Fruit fly (Drosophila melanogaster) whole organism, embryonic: Measurements from ENCODE around the gene Cpr92A.

Experiments
- Atf6 ChIP-seq: fragments of 200-800 bp; sonication (Bioruptor generic); IDR thresholded peaks from 2 replicates; pipeline ENCODE4 v1.3.6; 2022; ENCODE audit warnings: missing biosample characterization, missing genetic modification characterization
- B-H1 ChIP-seq: fragments of 200-800 bp; sonication (Bioruptor generic); IDR thresholded peaks from 3 replicates; pipeline ENCODE4 v1.3.6; 2022; ENCODE audit warnings: missing biosample characterization, missing genetic modification characterization
- C15 ChIP-seq: fragments of 200-800 bp; sonication (Bioruptor generic); IDR thresholded peaks from 3 replicates; pipeline ENCODE4 v1.3.6; 2022; ENCODE audit warnings: missing biosample characterization, missing genetic modification characterization
- CG12219 ChIP-seq: fragments of 200-800 bp; sonication (Bioruptor generic); optimal IDR thresholded peaks from 3 replicates; lab custom pipeline; 2018; ENCODE audit warnings: missing biosample characterization, mild to moderate bottlenecking, missing genetic modification characterization
- CG12769 ChIP-seq: fragments of 200-800 bp; sonication (Bioruptor generic); optimal IDR thresholded peaks from 2 replicates; lab custom pipeline; 2019; ENCODE audit warnings: missing biosample characterization, mild to moderate bottlenecking, missing genetic modification characterization, moderate library complexity
- CG13287 ChIP-seq: fragments of 200-800 bp; sonication (Bioruptor generic); IDR thresholded peaks from 2 replicates; pipeline ENCODE4 v1.3.6; 2022; ENCODE audit warnings: missing biosample characterization, missing genetic modification characterization; ENCODE audit not compliant: partially characterized antibody
- CG14441 ChIP-seq: fragments of 200-800 bp; sonication (Bioruptor generic); IDR thresholded peaks from 2 replicates; pipeline ENCODE4 v1.3.6; 2022; ENCODE audit warnings: missing biosample characterization, missing genetic modification characterization
- CG15696 ChIP-seq: fragments of 200-800 bp; sonication (Bioruptor generic); optimal IDR thresholded peaks from 2 replicates; lab custom pipeline; 2019; ENCODE audit warnings: missing biosample characterization, mild to moderate bottlenecking, missing genetic modification characterization, moderate library complexity
- CG18619 ChIP-seq: fragments of 200-800 bp; sonication (Bioruptor generic); optimal IDR thresholded peaks from 3 replicates; lab custom pipeline; 2017; ENCODE audit warnings: missing biosample characterization, mild to moderate bottlenecking, missing genetic modification characterization
- CG30403 ChIP-seq: fragments of 200-800 bp; sonication (Bioruptor generic); optimal IDR thresholded peaks from 3 replicates; lab custom pipeline; 2016; ENCODE audit warnings: missing biosample characterization, missing genetic modification characterization
- CG32532 ChIP-seq: fragments of 200-800 bp; sonication (Bioruptor generic); IDR thresholded peaks from 2 replicates; pipeline ENCODE4 v1.3.6; 2022; ENCODE audit warnings: missing biosample characterization, missing genetic modification characterization
- CG4282 ChIP-seq: fragments of 200-800 bp; sonication (Bioruptor generic); optimal IDR thresholded peaks from 2 replicates; lab custom pipeline; 2016; ENCODE audit warnings: missing biosample characterization, missing genetic modification characterization
- CG4404 ChIP-seq: fragments of 200-800 bp; sonication (Bioruptor generic); IDR thresholded peaks from 2 replicates; pipeline ENCODE4 v1.3.6; 2022; ENCODE audit warnings: missing biosample characterization, missing genetic modification characterization
- CG6854 ChIP-seq: fragments of 200-800 bp; sonication (Bioruptor generic); optimal IDR thresholded peaks from 3 replicates; lab custom pipeline; 2017; ENCODE audit warnings: missing biosample characterization, mild to moderate bottlenecking, missing genetic modification characterization
- CG8478 ChIP-seq: fragments of >200 bp; optimal IDR thresholded peaks from 2 replicates; lab custom pipeline; 2018
- CG9437 ChIP-seq: fragments of 200-800 bp; sonication (Bioruptor generic); optimal IDR thresholded peaks from 2 replicates; lab custom pipeline; 2018; ENCODE audit warnings: missing biosample characterization, mild to moderate bottlenecking, missing genetic modification characterization
- CHES-1-like ChIP-seq: fragments of 200-800 bp; sonication (Bioruptor generic); optimal IDR thresholded peaks from 2 replicates; lab custom pipeline; 2016; ENCODE audit warnings: missing biosample characterization, missing genetic modification characterization
- CTCF ChIP-seq: fragments of 200-800 bp; sonication (Bioruptor generic); optimal IDR thresholded peaks from 2 replicates; lab custom pipeline; 2017; ENCODE audit warnings: missing biosample characterization, mild to moderate bottlenecking, missing genetic modification characterization, moderate library complexity
- ERR ChIP-seq: fragments of 200-800 bp; sonication (Bioruptor generic); optimal IDR thresholded peaks from 2 replicates; lab custom pipeline; 2016; ENCODE audit warnings: missing biosample characterization, missing genetic modification characterization
- H2.0 ChIP-seq: fragments of 200-800 bp; sonication (Bioruptor generic); IDR thresholded peaks from 2 replicates; pipeline ENCODE4 v1.3.6; 2022; ENCODE audit warnings: missing biosample characterization, missing genetic modification characterization
- Hr51 ChIP-seq, 2 experiments: fragments of 200-800 bp; sonication (Bioruptor generic); optimal IDR thresholded peaks; 2 replicates in 1 of 2; 3 replicates in 1 of 2; lab custom pipeline; 2016 to 2018; ENCODE audit warnings: missing biosample characterization in 2 of 2, missing genetic modification characterization in 2 of 2, mild to moderate bottlenecking in 1 of 2, moderate library complexity in 1 of 2
- PHDP ChIP-seq: fragments of 200-800 bp; sonication (Bioruptor generic); optimal IDR thresholded peaks from 3 replicates; lab custom pipeline; 2018; ENCODE audit warnings: missing biosample characterization, mild to moderate bottlenecking, missing genetic modification characterization, moderate library complexity
- Pdp1 ChIP-seq, 2 experiments: fragments of 200-800 bp; sonication (Bioruptor generic); optimal IDR thresholded peaks; 3 replicates each; lab custom pipeline; 2016; ENCODE audit warnings: missing biosample characterization in 2 of 2, missing genetic modification characterization in 2 of 2, mild to moderate bottlenecking in 1 of 2, moderate library complexity in 1 of 2
- Six4 ChIP-seq: fragments of 200-800 bp; sonication (Bioruptor generic); optimal IDR thresholded peaks from 2 replicates; lab custom pipeline; 2016; ENCODE audit warnings: missing biosample characterization, missing genetic modification characterization
- TFAM ChIP-seq: fragments of 200-800 bp; sonication (Bioruptor generic); optimal IDR thresholded peaks from 2 replicates; lab custom pipeline; 2017; ENCODE audit warnings: missing biosample characterization, missing genetic modification characterization, inconsistent platforms
- ara ChIP-seq: fragments of 200-800 bp; sonication (Bioruptor generic); IDR thresholded peaks from 2 replicates; pipeline ENCODE4 v1.3.6; 2022; ENCODE audit warnings: missing biosample characterization, missing genetic modification characterization
- bsh ChIP-seq, 2 experiments: fragments of 200-800 bp; sonication (Bioruptor generic); optimal IDR thresholded peaks; 2 replicates each; lab custom pipeline; 2017 to 2018; ENCODE audit warnings: mild to moderate bottlenecking in 2 of 2, missing biosample characterization in 2 of 2, missing genetic modification characterization in 2 of 2, moderate library complexity in 1 of 2
- chn ChIP-seq: fragments of 200-800 bp; sonication (Bioruptor generic); optimal IDR thresholded peaks from 2 replicates; lab custom pipeline; 2016; ENCODE audit warnings: missing biosample characterization, missing genetic modification characterization
- dan ChIP-seq: fragments of 200-800 bp; sonication (Bioruptor generic); IDR thresholded peaks from 2 replicates; pipeline ENCODE4 v1.3.6; 2022; ENCODE audit warnings: missing biosample characterization, missing genetic modification characterization
- dpn ChIP-seq, 2 experiments: fragments of 200-800 bp; sonication (Bioruptor generic); optimal IDR thresholded peaks; 3 replicates each; lab custom pipeline; 2016; ENCODE audit warnings: missing biosample characterization in 2 of 2, missing genetic modification characterization in 2 of 2
- eve ChIP-seq, 2 experiments: fragments of >200 bp; optimal IDR thresholded peaks; 2 replicates each; lab custom pipeline; 2017; ENCODE audit warnings: missing biosample characterization in 2 of 2, missing genetic modification characterization in 2 of 2
- exex ChIP-seq: fragments of 200-800 bp; sonication (Bioruptor generic); optimal IDR thresholded peaks from 4 replicates; lab custom pipeline; 2018; ENCODE audit warnings: missing biosample characterization, mild to moderate bottlenecking, missing genetic modification characterization, moderate library complexity
- gem ChIP-seq: fragments of 200-800 bp; sonication (Bioruptor generic); optimal IDR thresholded peaks from 2 replicates; lab custom pipeline; 2019; ENCODE audit warnings: missing biosample characterization, mild to moderate bottlenecking, missing genetic modification characterization, moderate library complexity
- gsb ChIP-seq: fragments of 200-800 bp; sonication (Bioruptor generic); IDR thresholded peaks from 2 replicates; pipeline ENCODE4 v1.3.6; 2022; ENCODE audit warnings: missing biosample characterization, missing genetic modification characterization
- ham ChIP-seq: fragments of 200-800 bp; sonication (Bioruptor generic); IDR thresholded peaks from 2 replicates; pipeline ENCODE4 v1.3.6; 2022; ENCODE audit warnings: missing biosample characterization, missing genetic modification characterization
- hbn ChIP-seq: fragments of 200-800 bp; sonication (Bioruptor generic); IDR thresholded peaks from 2 replicates; pipeline ENCODE4 v1.3.6; 2022; ENCODE audit warnings: missing biosample characterization, missing genetic modification characterization; ENCODE audit not compliant: partially characterized antibody
- insv ChIP-seq, 2 experiments: fragments of 200-800 bp; sonication (Bioruptor generic); optimal IDR thresholded peaks; 3 replicates each; lab custom pipeline; 2016 to 2018; ENCODE audit warnings: missing biosample characterization in 2 of 2, missing genetic modification characterization in 2 of 2
- nau ChIP-seq: fragments of 200-800 bp; sonication (Bioruptor generic); optimal IDR thresholded peaks from 3 replicates; lab custom pipeline; 2017; ENCODE audit warnings: missing biosample characterization, mild to moderate bottlenecking, missing genetic modification characterization, missing genetic modification reagents
- oc ChIP-seq: fragments of 200-800 bp; sonication (Bioruptor generic); optimal IDR thresholded peaks from 2 replicates; lab custom pipeline; 2018; ENCODE audit warnings: missing biosample characterization, mild to moderate bottlenecking, missing genetic modification characterization, moderate library complexity
- pho ChIP-seq: fragments of 200-800 bp; sonication (Bioruptor generic); optimal IDR thresholded peaks from 2 replicates; lab custom pipeline; 2016; ENCODE audit warnings: missing biosample characterization, missing genetic modification characterization
- pita ChIP-seq: fragments of 200-800 bp; sonication (Bioruptor generic); optimal IDR thresholded peaks from 2 replicates; lab custom pipeline; 2017; ENCODE audit warnings: missing biosample characterization, mild to moderate bottlenecking, missing genetic modification characterization
- pros ChIP-seq: fragments of 200-800 bp; sonication (Bioruptor generic); optimal IDR thresholded peaks from 3 replicates; lab custom pipeline; 2019; ENCODE audit warnings: missing biosample characterization, mild to moderate bottlenecking, missing genetic modification characterization, moderate library complexity
- pum ChIP-seq: fragments of 200-800 bp; sonication (Bioruptor generic); optimal IDR thresholded peaks from 2 replicates; lab custom pipeline; 2016; ENCODE audit warnings: missing biosample characterization, missing genetic modification characterization
- row ChIP-seq: fragments of 200-800 bp; sonication (Bioruptor generic); IDR thresholded peaks from 3 replicates; pipeline ENCODE4 v1.3.6; 2022; ENCODE audit warnings: missing biosample characterization, missing genetic modification characterization
- schlank ChIP-seq: fragments of 200-800 bp; sonication (Bioruptor generic); optimal IDR thresholded peaks from 2 replicates; lab custom pipeline; 2018; ENCODE audit warnings: missing biosample characterization, mild to moderate bottlenecking, missing genetic modification characterization
- sob ChIP-seq: fragments of 200-800 bp; sonication (Bioruptor generic); IDR thresholded peaks from 2 replicates; pipeline ENCODE4 v1.3.6; 2022; ENCODE audit warnings: missing biosample characterization, missing genetic modification characterization
- sqz ChIP-seq: fragments of 200-800 bp; sonication (Bioruptor generic); optimal IDR thresholded peaks from 3 replicates; lab custom pipeline; 2018; ENCODE audit warnings: missing biosample characterization, mild to moderate bottlenecking, missing genetic modification characterization
- sr ChIP-seq: fragments of 200-800 bp; sonication (Bioruptor generic); IDR thresholded peaks from 3 replicates; pipeline ENCODE4 v1.3.6; 2022; ENCODE audit warnings: missing biosample characterization, missing genetic modification characterization
- ttk ChIP-seq: fragments of 200-800 bp; sonication (Bioruptor generic); IDR thresholded peaks from 2 replicates; pipeline ENCODE4 v2.1.2; 2022; ENCODE audit warnings: missing biosample characterization, missing genetic modification characterization
- zf30C ChIP-seq: fragments of 200-800 bp; sonication (Bioruptor generic); optimal IDR thresholded peaks from 3 replicates; lab custom pipeline; 2018; ENCODE audit warnings: missing biosample characterization, mild to moderate bottlenecking, missing genetic modification characterization
- zfh2 ChIP-seq: fragments of 200-800 bp; sonication (Bioruptor generic); optimal IDR thresholded peaks from 2 replicates; lab custom pipeline; 2016; ENCODE audit warnings: missing biosample characterization, missing genetic modification characterization

The Cpr92A gene

dm6 chr3R:19627792-19628522 lies 29.2 kb upstream of the Cpr92A start (continued):
- TF ChIP-seq CG15696 (tag; lab: Kevin White, UChicago) (peak; percentile 31), CG6854 (GFP tag; lab: Kevin White, UChicago) (no peak), Atf6 (GFP tag; lab: Robert Waterston, UW) (no peak), eve (GFP tag; optimal IDR thresholded peaks at IDR 0.05; lab: Kevin White, UChicago) (no peak), zf30C (GFP tag; lab: Kevin White, UChicago) (no peak), CG9437 (GFP tag; lab: Kevin White, UChicago) (peak; percentile 35), C15 (GFP tag; lab: Robert Waterston, UW) (no peak), pho (GFP tag; lab: Kevin White, UChicago) (no peak), pros (GFP tag; lab: Kevin White, UChicago) (peak; percentile 75), CTCF (peak; percentile 1), sr (GFP tag; lab: Robert Waterston, UW) (no peak), schlank (no peak), TFAM (GFP tag; lab: Kevin White, UChicago) (peak; percentile 3), oc (tag; lab: Kevin White, UChicago) (no peak), CG18619 (GFP tag; lab: Kevin White, UChicago) (no peak), gsb (GFP tag; lab: Robert Waterston, UW) (0 out of 2 replicates have a peak, but pooled peaks have one; percentile 8), CG8478 (lab: Kevin White, UChicago) (no peak), ara (GFP tag; lab: Robert Waterston, UW) (no peak), sob (GFP tag; lab: Robert Waterston, UW) (peak; percentile 35; the same call in 1 of the 2 replicates), ttk (GFP tag; lab: Robert Waterston, UW) (0 out of 2 replicates have a peak, but pooled peaks have one; percentile 6), ERR (GFP tag; lab: Kevin White, UChicago) (no peak), pita (no peak), CG14441 (GFP tag; lab: Robert Waterston, UW) (no peak), exex (tag; lab: Kevin White, UChicago) (no peak), ham (GFP tag; lab: Robert Waterston, UW) (no peak), pum (GFP tag; lab: Kevin White, UChicago) (no peak), zfh2 (GFP tag; lab: Kevin White, UChicago) (no peak), hbn (GFP tag; lab: Robert Waterston, UW) (no peak), bsh (GFP tag; optimal IDR thresholded peaks at IDR 0.05; lab: Kevin White, UChicago) (no peak), dpn (GFP tag; optimal IDR thresholded peaks at IDR 0.05; lab: Kevin White, UChicago) (peak in 1 of 2 experiments; percentile 20), chn (GFP tag; lab: Kevin White, UChicago) (no peak), CHES-1-like (no peak), CG12219 (no peak), Six4 (no peak), dan (GFP tag; lab: Robert Waterston, UW) (no peak), CG30403 (GFP tag; lab: Kevin White, UChicago) (peak; percentile 30), row (peak; percentile 68), CG12769 (tag; lab: Kevin White, UChicago) (no peak), sqz (GFP tag; lab: Kevin White, UChicago) (no peak), CG32532 (peak; percentile 54; the same call in 1 of the 2 replicates), B-H1 (GFP tag; lab: Robert Waterston, UW) (no peak), insv (GFP tag; optimal IDR thresholded peaks at IDR 0.05; lab: Kevin White, UChicago) (no peak), PHDP (tag; lab: Kevin White, UChicago) (no peak), CG4282 (GFP tag; lab: Kevin White, UChicago) (no peak), nau (GFP tag; lab: Kevin White, UChicago) (peak; percentile 37), Hr51 (GFP tag; optimal IDR thresholded peaks at IDR 0.05; lab: Kevin White, UChicago) (peak in 1 of 2 experiments; percentile 5), Pdp1 (GFP tag; optimal IDR thresholded peaks at IDR 0.05; lab: Kevin White, UChicago) (peak in 1 of 2 experiments; percentile 8), CG4404 (GFP tag; lab: Robert Waterston, UW) (no peak), CG13287 (no peak), gem (tag; lab: Kevin White, UChicago) (peak; percentile 50), H2.0 (GFP tag; lab: Robert Waterston, UW) (no peak)
